Worm (Caenorhabditis elegans) whole organism, young adult: ENCODE measurements around the gene EEED8.13.

Experiments
- ama-1 ChIP-seq, 3 experiments: fragments of 150-350 bp in 1 of 3; sonication (generic microtip) in 2 of 3; optimal IDR thresholded peaks; 2 replicates each; lab custom pipeline; 2014 to 2018; ENCODE audit warnings: missing biosample characterization in 2 of 3, missing genetic modification characterization in 2 of 3, missing genetic modification reagents in 2 of 3
- nfya-1 ChIP-seq: sonication (generic microtip); optimal IDR thresholded peaks from 2 replicates; lab custom pipeline; 2017; ENCODE audit warnings: antibody characterized with exemption, missing compliant biosample characterization, missing genetic modification characterization, borderline replicate concordance; ENCODE audit not compliant: insufficient read depth

DNA sequence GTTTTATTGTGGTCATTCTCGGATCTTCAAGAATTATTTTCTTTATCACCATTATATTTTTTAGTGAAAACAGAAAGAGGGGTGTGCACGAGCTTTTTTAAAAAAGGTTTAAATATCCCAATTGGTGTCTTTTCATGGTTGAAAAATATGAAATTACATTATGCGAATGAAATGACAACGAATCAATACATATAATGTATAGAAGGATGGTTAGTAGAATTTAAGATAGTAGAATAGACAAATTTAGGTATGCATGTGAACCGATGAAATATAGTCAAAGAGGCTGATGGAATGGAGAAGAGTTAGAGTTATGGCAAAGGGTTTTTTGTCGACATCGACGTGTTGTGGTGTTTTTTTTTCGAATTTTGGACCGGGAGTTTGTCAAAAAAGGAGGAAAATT is 47.9 kb downstream of the EEED8.13 start:
- no peak for TF ChIP-seq nfya-1
- no peak for TF ChIP-seq ama-1 (optimal IDR thresholded peaks at IDR 0.05; lab: Kevin White, UChicago)
- TF ChIP-seq ama-1 (GFP tag; optimal IDR thresholded peaks at IDR 0.05; lab: Kevin White, UChicago): no peak
